Worm (Caenorhabditis elegans) whole organism, L2 larva: ENCODE measurements around the gene nhr-54.

ENCODE experiments used
- C34F6.9 ChIP-seq: fragments of 150-350 bp; optimal IDR thresholded peaks from 2 replicates; lab custom pipeline; 2014; ENCODE audit warnings: missing biosample characterization, missing genetic modification characterization
- R02D3.7 ChIP-seq: fragments of 150-350 bp; optimal IDR thresholded peaks from 2 replicates; lab custom pipeline; 2014; ENCODE audit warnings: missing biosample characterization, missing genetic modification characterization
- alr-1 ChIP-seq: fragments of 150-350 bp; optimal IDR thresholded peaks from 2 replicates; lab custom pipeline; 2014; ENCODE audit warnings: missing biosample characterization, missing genetic modification characterization
- aly-2 ChIP-seq: fragments of 150-350 bp; optimal IDR thresholded peaks from 2 replicates; lab custom pipeline; 2014; ENCODE audit warnings: missing biosample characterization, missing genetic modification characterization
- ama-1 ChIP-seq: fragments of 150-350 bp; optimal IDR thresholded peaks from 2 replicates; lab custom pipeline; 2018; ENCODE audit warnings: inconsistent platforms
- ceh-16 ChIP-seq: fragments of 150-350 bp; optimal IDR thresholded peaks from 2 replicates; lab custom pipeline; 2014; ENCODE audit warnings: missing biosample characterization, missing genetic modification characterization
- ceh-82 ChIP-seq: fragments of 150-350 bp; optimal IDR thresholded peaks from 2 replicates; lab custom pipeline; 2014; ENCODE audit warnings: missing biosample characterization, missing genetic modification characterization
- crh-2 ChIP-seq: sonication (generic microtip); optimal IDR thresholded peaks from 2 replicates; lab custom pipeline; 2017; ENCODE audit warnings: missing biosample characterization, missing genetic modification characterization
- elt-1 ChIP-seq: fragments of 150-350 bp; optimal IDR thresholded peaks from 2 replicates; lab custom pipeline; 2014; ENCODE audit warnings: missing biosample characterization, missing genetic modification characterization
- elt-3 ChIP-seq: sonication (generic microtip); optimal IDR thresholded peaks from 2 replicates; lab custom pipeline; 2017; ENCODE audit warnings: missing biosample characterization, missing genetic modification characterization
- fos-1 ChIP-seq: fragments of 150-350 bp; optimal IDR thresholded peaks from 2 replicates; lab custom pipeline; 2014; ENCODE audit warnings: missing biosample characterization, missing genetic modification characterization
- gmeb-1 ChIP-seq: fragments of 150-350 bp; optimal IDR thresholded peaks from 2 replicates; lab custom pipeline; 2014; ENCODE audit warnings: missing biosample characterization, missing genetic modification characterization
- lin-13 ChIP-seq: fragments of 150-350 bp; optimal IDR thresholded peaks from 2 replicates; lab custom pipeline; 2014; ENCODE audit warnings: missing biosample characterization, missing genetic modification reagents, missing genetic modification characterization
- lin-39 ChIP-seq: fragments of 150-350 bp; optimal IDR thresholded peaks from 2 replicates; lab custom pipeline; 2014; ENCODE audit warnings: missing biosample characterization, missing genetic modification reagents, missing genetic modification characterization
- lsy-2 ChIP-seq, 2 experiments: fragments of 150-350 bp in 1 of 2; sonication (generic microtip) in 1 of 2; optimal IDR thresholded peaks; 2 replicates each; lab custom pipeline; 2014 to 2017; ENCODE audit warnings: missing biosample characterization in 2 of 2, missing genetic modification characterization in 2 of 2
- mbf-1 ChIP-seq: sonication (generic microtip); optimal IDR thresholded peaks from 2 replicates; lab custom pipeline; 2017; ENCODE audit warnings: missing biosample characterization, missing genetic modification characterization
- nhr-11 ChIP-seq: fragments of 150-350 bp; optimal IDR thresholded peaks from 2 replicates; lab custom pipeline; 2014; ENCODE audit warnings: missing biosample characterization, missing genetic modification characterization
- nhr-12 ChIP-seq: fragments of 150-350 bp; optimal IDR thresholded peaks from 2 replicates; lab custom pipeline; 2014; ENCODE audit warnings: missing biosample characterization, missing genetic modification characterization
- nhr-129 ChIP-seq: fragments of 150-350 bp; optimal IDR thresholded peaks from 2 replicates; lab custom pipeline; 2014; ENCODE audit warnings: missing biosample characterization, missing genetic modification characterization
- nhr-237 ChIP-seq: fragments of 150-350 bp; optimal IDR thresholded peaks from 2 replicates; lab custom pipeline; 2014; ENCODE audit warnings: missing biosample characterization, missing genetic modification characterization
- nhr-25 ChIP-seq: fragments of 150-350 bp; sonication (generic microtip); optimal IDR thresholded peaks from 3 replicates; lab custom pipeline; 2014; ENCODE audit warnings: missing biosample characterization, missing genetic modification characterization
- sem-4 ChIP-seq: fragments of 150-350 bp; optimal IDR thresholded peaks from 2 replicates; lab custom pipeline; 2014; ENCODE audit warnings: missing biosample characterization, missing genetic modification reagents, missing genetic modification characterization
- sma-3 ChIP-seq: sonication (generic microtip); optimal IDR thresholded peaks from 2 replicates; lab custom pipeline; 2016; ENCODE audit warnings: missing genetic modification reagents, missing genetic modification characterization, missing compliant biosample characterization
- sma-9 ChIP-seq, 2 experiments: fragments of 150-350 bp in 1 of 2; sonication (generic microtip) in 1 of 2; optimal IDR thresholded peaks; 2 replicates each; lab custom pipeline; 2014 to 2016; ENCODE audit warnings: missing genetic modification characterization in 2 of 2, mild to moderate bottlenecking in 1 of 2, missing biosample characterization in 1 of 2, missing compliant biosample characterization in 1 of 2, missing genetic modification reagents in 1 of 2, moderate library complexity in 1 of 2
- snpc-4 ChIP-seq: fragments of 150-350 bp; optimal IDR thresholded peaks from 2 replicates; lab custom pipeline; 2014; ENCODE audit warnings: missing biosample characterization, missing genetic modification characterization
- unc-55 ChIP-seq: fragments of 150-350 bp; sonication (generic microtip); optimal IDR thresholded peaks from 3 replicates; lab custom pipeline; 2014; ENCODE audit warnings: missing biosample characterization, missing genetic modification reagents, missing genetic modification characterization
- unc-62 ChIP-seq: fragments of 150-350 bp; optimal IDR thresholded peaks from 2 replicates; lab custom pipeline; 2014; ENCODE audit warnings: missing biosample characterization, missing genetic modification reagents, missing genetic modification characterization
- zag-1 ChIP-seq: fragments of 150-350 bp; optimal IDR thresholded peaks from 2 replicates; lab custom pipeline; 2014; ENCODE audit warnings: missing biosample characterization, missing genetic modification characterization
- ztf-1 ChIP-seq: fragments of 200-800 bp; sonication (Bioruptor generic); conservative IDR thresholded peaks from 2 replicates; pipeline ENCODE4 v1.3.6; 2022; ENCODE audit warnings: missing genetic modification characterization, missing compliant biosample characterization
- ztf-11 ChIP-seq: sonication (generic microtip); optimal IDR thresholded peaks from 2 replicates; lab custom pipeline; 2017; ENCODE audit warnings: missing biosample characterization, missing genetic modification characterization

The nhr-54 gene

ce11 chrV:16499006-16499405 lies 6.7 kb downstream of the nhr-54 start, which contains the start of gene F36D3.1:
F36D3.1 (plus strand) TSS chrV:16499352.
- TF ChIP-seq gmeb-1 (tag; lab: Kevin White, UChicago) (peak; percentile 80), nhr-25 (tag; lab: Kevin White, UChicago) (no peak), R02D3.7 (tag; lab: Kevin White, UChicago) (no peak), lin-13 (GFP tag; lab: Kevin White, UChicago) (peak; percentile 56), lsy-2 (tag; optimal IDR thresholded peaks at IDR 0.05; lab: Kevin White, UChicago) (peak; percentile 29 to 73), sem-4 (tag; lab: Kevin White, UChicago) (peak; percentile 23), nhr-12 (tag; lab: Kevin White, UChicago) (no peak), nhr-129 (tag; lab: Kevin White, UChicago) (peak; percentile 53), unc-62 (GFP tag; lab: Kevin White, UChicago) (no peak), sma-3 (GFP tag; lab: Kevin White, UChicago) (no peak), unc-55 (GFP tag; lab: Kevin White, UChicago) (peak; percentile 65), nhr-11 (no peak), crh-2 (tag; lab: Kevin White, UChicago) (peak; percentile 34), snpc-4 (tag; lab: Kevin White, UChicago) (peak; percentile 67), C34F6.9 (tag; lab: Kevin White, UChicago) (peak; percentile 43), fos-1 (tag; lab: Kevin White, UChicago) (peak; percentile 15)

ce11 chrV:16497504-16497903 lies 8.2 kb downstream of the nhr-54 start, which contains the start of gene srh-136:
srh-136 (minus strand) TSS chrV:16497596.
- TF ChIP-seq zag-1 (tag; lab: Kevin White, UChicago) (no peak), unc-62 (GFP tag; lab: Kevin White, UChicago) (no peak), alr-1 (tag; lab: Kevin White, UChicago) (no peak), sma-9 (GFP tag; optimal IDR thresholded peaks at IDR 0.05; lab: Kevin White, UChicago) (no peak), sma-9 (tag; optimal IDR thresholded peaks at IDR 0.05; lab: Kevin White, UChicago) (no peak), nhr-12 (tag; lab: Kevin White, UChicago) (no peak), fos-1 (tag; lab: Kevin White, UChicago) (no peak), elt-3 (tag; lab: Kevin White, UChicago) (no peak), ztf-1 (GFP tag; lab: Robert Waterston, UW) (no peak), nhr-129 (tag; lab: Kevin White, UChicago) (no peak), ztf-11 (tag; lab: Kevin White, UChicago) (no peak), ceh-82 (tag; lab: Kevin White, UChicago) (no peak)

ce11 chrV:16494359-16494758 lies 11.4 kb downstream of the nhr-54 start, which contains the start of gene comt-2:
comt-2 (minus strand) TSS chrV:16494489.
- no peak for TF ChIP-seq mbf-1 (tag; lab: Kevin White, UChicago)
- TF ChIP-seq zag-1 (tag; lab: Kevin White, UChicago): no peak
- TF ChIP-seq fos-1 (tag; lab: Kevin White, UChicago): peak; percentile 72
- peak; percentile 60 for TF ChIP-seq sma-9 (GFP tag; optimal IDR thresholded peaks at IDR 0.05; lab: Kevin White, UChicago)
- no peak for TF ChIP-seq sma-9 (tag; optimal IDR thresholded peaks at IDR 0.05; lab: Kevin White, UChicago)
- TF ChIP-seq, all 48 proteins: peak for 2

ce11 chrV:16488172-16488571 lies 17.6 kb downstream of the nhr-54 start, which contains the start of gene sqst-4:
sqst-4 (plus strand) TSS chrV:16488472.
- TF ChIP-seq ceh-16 (tag; lab: Kevin White, UChicago) (no peak), sma-3 (GFP tag; lab: Kevin White, UChicago) (no peak), lin-13 (GFP tag; lab: Kevin White, UChicago) (no peak), lsy-2 (tag; optimal IDR thresholded peaks at IDR 0.05; lab: Kevin White, UChicago) (no peak), aly-2 (tag; lab: Kevin White, UChicago) (no peak), sem-4 (tag; lab: Kevin White, UChicago) (no peak)

ce11 chrV:16487474-16487873 lies 18.3 kb downstream of the nhr-54 start, which contains the start of gene Y32B12A.5:
Y32B12A.5 (minus strand) TSS chrV:16487574.
- no peak for TF ChIP-seq nhr-237 (tag; lab: Kevin White, UChicago)
- no peak for TF ChIP-seq mbf-1 (tag; lab: Kevin White, UChicago)
- TF ChIP-seq elt-1 (tag; lab: Kevin White, UChicago): no peak
- TF ChIP-seq lin-39: no peak
- no peak for TF ChIP-seq ama-1 (lab: Kevin White, UChicago)
- no peak for TF ChIP-seq ztf-11 (tag; lab: Kevin White, UChicago)
- no peak for TF ChIP-seq zag-1 (tag; lab: Kevin White, UChicago)
